Worm (Caenorhabditis elegans) whole organism, dauer: ENCODE measurements around the gene Y53F4B.11.
"Not testable (repeated sequence)": the region's sequence is repeated elsewhere in the genome, so short reads cannot be mapped to it uniquely, and the experiment has no call there.

ENCODE experiments used
- unc-62 ChIP-seq: sonication (generic microtip); optimal IDR thresholded peaks from 2 replicates; lab custom pipeline; 2017; ENCODE audit warnings: missing biosample characterization, missing genetic modification reagents, missing genetic modification characterization

Gene Y53F4B.11

DNA sequence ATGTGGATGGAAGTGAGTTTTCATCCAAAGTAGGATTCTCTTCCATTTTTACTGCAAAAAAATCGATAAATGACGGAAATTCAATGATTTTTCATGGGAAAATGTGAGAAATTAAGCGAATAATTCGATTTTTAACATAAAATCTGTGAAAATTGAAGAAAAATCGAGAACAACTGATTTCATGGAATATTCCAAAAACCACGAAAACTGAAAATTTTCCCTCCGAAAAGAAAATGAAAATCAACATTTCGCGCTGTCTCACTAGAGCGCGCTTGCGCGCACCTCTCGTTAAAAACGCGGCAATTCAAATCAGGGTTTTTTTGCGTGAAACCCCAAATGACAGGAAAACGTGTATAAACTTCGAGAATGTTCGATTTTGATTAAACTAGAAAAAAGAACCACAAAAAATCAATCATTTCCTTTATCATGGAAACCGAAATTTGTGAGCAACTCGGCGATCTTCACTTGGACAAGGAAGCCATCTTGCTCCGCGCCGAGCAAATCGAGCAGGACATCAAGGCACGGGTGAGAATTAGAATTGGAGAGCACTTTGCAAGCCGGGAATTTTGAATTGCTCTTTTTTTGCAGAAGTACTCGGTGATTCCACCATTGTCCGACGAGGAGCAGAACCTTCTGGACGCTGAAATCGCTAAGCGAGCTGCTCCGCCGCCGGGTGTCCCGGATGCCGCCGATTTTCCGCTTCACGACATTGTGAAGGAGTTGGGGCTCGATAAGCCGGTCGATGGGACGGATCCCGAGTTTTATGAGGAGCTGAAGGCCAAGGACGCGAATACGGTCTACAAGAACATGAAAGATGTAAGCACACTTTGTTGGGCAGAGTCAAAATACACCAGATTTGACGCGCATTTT lies at the start of gene Y53F4B.11, which contains the start of gene Y53F4B.9:
Y53F4B.11 (plus strand) TSS at position 383 of the 870 bp plus-strand sequence.
Y53F4B.9 (minus strand) TSS at position 51 of the 870 bp plus-strand sequence.
- no peak for TF ChIP-seq unc-62 (GFP tag; lab: Kevin White, UChicago)

DNA sequence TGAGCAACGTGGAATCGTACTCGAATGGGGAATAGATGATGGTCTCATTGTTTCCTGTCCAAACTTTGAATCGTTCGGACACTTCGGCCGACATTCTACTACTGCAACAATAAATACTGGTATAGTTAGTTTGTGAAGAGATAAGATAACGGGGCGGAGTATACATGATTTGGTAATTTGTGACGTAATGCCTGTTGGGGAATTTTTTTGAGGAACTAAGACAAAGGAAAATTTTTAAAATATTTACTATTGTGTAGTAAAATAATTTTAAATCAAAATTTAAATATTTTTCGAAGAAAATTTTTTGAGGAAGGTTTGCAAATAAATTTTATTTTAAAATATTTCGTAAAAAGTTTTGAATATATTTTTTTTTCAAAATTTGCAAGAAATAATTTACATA lies 46.5 kb upstream of the Y53F4B.11 start, which contains the start of gene elo-9:
elo-9 (minus strand) TSS at position 101 of the 400 bp plus-strand sequence.
- no peak for TF ChIP-seq unc-62 (GFP tag; lab: Kevin White, UChicago)

DNA sequence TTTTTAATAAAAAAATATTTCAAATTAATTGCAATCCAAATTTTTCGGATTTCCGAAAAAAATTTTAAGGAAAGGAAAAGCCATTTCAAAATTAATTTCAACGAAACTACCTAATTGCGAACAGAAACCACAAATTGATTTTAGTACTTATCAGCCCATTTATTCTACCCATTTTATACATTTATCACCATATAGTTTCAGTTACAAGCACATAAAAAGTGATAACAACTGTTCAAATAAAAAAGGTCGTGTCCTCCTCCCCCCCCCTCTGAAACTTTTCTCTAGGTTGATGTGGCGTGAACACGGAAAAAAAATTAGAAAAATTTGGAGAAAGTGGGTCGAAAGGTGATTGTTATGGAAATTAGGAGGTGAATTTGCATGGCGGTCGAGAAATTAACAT lies 45.7 kb upstream of the Y53F4B.11 start:
- TF ChIP-seq unc-62 (GFP tag; lab: Kevin White, UChicago): no peak

DNA sequence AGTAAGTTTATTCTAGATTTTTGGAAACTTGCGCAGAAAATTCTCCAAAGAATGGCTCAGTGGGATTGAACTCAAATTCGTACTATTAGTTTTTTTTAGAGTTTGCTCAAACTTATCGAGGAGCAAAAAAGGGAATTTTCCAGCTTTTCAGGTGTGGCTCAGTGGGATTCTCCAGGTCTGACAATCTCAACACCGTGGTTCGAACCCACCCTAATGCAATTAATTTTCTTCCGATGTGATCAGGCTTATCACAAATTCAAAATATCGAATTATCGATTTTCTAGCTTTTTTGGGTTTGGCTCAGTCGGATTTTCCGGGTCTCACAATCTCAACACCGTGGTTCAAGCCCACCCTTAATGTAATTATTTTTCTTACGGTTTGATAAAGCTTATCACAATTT lies 44.1 kb upstream of the Y53F4B.11 start:
- no peak for TF ChIP-seq unc-62 (GFP tag; lab: Kevin White, UChicago)

DNA sequence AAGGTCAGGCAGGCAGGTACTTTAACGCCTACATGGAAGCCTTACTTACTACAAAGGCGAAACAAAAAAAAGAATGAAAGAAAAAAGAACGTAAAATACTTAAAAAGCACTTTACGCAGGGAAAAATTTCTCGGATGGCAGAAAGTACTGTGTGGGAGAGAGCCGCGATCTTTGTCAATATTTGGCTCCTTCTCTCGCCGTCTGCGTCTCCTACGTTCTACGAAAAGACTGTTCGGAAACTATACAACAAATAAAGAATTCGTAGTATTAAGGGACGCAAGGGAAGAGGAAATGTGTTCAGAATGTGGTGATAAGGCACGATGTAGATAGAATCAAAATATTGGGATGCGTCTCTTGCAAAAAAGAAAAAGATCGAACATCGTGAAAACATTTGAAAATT lies 43.5 kb upstream of the Y53F4B.11 start:
- no peak for TF ChIP-seq unc-62 (GFP tag; lab: Kevin White, UChicago)

DNA sequence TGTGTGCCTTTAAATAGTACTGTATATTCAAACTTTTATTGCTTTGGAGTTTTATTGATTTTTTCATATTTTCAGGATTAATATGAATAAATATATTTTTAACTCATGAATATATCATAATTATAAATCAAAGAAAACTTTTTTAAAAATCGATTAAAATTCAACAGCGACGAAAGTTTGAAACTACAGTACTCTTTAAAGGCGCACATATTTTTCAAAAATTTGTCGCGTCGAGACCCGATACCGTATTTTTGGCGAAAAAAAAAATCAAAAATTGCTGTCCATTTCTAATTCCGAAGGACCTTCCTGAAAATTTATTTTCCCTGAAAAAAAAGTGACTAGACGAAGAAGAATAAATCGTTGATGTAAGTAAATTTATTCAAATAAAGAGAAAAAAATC lies 42.3 kb upstream of the Y53F4B.11 start:
- no peak for TF ChIP-seq unc-62 (GFP tag; lab: Kevin White, UChicago)

DNA sequence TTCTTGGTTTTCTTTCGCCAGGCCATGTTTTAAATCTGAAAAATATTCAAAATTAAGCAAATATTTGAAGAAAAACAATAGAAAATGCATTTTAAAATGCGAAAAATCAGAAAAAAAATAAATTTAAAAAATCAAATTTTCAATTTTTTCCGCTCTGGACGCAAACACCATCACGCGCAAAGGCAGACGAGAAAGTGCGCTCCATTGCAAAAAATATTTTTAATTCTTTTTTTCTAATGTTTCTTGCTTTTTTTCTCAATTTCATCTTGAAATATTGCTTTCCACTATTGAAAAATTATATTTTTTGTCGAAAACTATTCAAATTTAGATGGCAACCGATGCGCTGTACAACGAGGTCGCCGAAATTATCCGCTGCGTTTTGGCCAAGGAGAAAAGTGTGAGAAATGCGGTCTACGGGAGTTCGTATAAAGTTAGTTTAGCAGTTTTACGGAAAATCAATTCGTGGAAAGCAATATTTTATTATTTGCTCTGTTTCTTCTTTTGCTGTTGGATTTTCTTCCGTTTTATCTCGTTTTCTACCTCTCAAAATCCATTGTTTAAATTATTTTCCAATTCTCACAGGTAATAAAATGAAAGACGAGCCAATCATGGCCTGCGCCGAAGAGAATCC lies 41.1 kb upstream of the Y53F4B.11 start, which contains the start of the genes pole-4, nsun-5 and metl-2:
pole-4 (minus strand) TSS at position 35 of the 631 bp plus-strand sequence.
nsun-5 (plus strand) TSS at position 298 of the 631 bp plus-strand sequence.
metl-2 (plus strand) TSS at position 581 of the 631 bp plus-strand sequence.
- TF ChIP-seq unc-62 (GFP tag; lab: Kevin White, UChicago): no peak

DNA sequence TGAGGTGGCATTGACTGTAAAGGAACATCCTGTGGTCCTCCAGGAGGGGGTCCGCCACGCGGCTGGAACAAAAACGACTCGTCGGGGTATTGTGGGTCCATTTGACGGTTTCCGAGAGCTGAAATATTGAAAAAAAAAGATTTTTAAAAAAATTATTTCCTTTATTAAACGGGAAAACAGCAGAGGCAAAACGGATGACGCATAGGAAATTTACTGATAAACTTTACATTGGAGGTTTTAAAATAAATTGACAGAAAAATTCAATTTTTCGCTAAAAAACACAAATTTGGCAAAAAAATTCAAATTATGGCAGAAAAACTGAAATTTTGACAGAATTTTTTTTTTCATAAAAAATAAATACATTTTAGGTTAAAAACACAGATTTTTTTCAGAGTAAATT lies 26.6 kb upstream of the Y53F4B.11 start, which contains the start of gene Y53F4B.5:
Y53F4B.5 (minus strand) TSS at position 101 of the 400 bp plus-strand sequence.
- TF ChIP-seq unc-62 (GFP tag; lab: Kevin White, UChicago): no peak

DNA sequence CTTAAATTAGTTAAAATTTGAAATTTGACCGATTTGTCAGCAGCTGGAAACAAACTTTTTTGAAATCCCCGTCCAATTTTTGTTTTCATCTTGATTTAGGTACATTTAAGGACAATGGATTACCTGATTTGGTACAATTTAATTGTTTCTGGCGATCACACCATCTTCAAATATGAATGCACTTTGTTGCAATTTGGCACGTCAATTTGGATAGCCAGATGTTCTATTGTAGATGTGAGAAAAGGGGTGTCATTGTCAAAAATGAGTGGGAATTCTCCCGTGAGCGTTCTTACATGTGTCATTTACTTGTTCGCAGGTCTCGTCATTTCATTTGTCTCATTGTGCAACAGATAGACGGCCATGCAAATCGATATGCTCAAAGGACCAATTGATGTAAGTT lies 22.4 kb upstream of the Y53F4B.11 start, which contains the start of gene Y53F4B.43:
Y53F4B.43 (plus strand) TSS at position 301 of the 400 bp plus-strand sequence.
- TF ChIP-seq unc-62 (GFP tag; lab: Kevin White, UChicago): not testable (repeated sequence)

DNA sequence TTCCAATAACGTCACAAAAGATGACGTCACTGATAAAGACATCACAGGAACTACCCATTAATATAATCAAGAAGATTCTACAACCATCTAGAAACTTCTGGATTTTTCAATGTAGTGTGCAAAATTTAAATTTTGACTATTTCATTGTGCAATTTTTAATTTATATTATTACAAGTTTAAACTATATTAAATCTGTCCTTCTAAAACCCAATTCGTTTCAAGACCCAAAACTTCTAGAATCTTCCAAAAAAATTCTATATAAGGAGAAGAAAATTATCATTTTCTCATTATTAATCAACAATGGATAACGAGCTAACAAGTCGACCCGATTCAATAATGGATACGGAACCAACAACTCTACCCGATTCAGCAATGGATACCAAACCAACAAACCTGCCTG lies 17.9 kb upstream of the Y53F4B.11 start, which contains the start of gene Y53F4B.7:
Y53F4B.7 (plus strand) TSS at position 301 of the 400 bp plus-strand sequence.
- not testable (repeated sequence) for TF ChIP-seq unc-62 (GFP tag; lab: Kevin White, UChicago)

DNA sequence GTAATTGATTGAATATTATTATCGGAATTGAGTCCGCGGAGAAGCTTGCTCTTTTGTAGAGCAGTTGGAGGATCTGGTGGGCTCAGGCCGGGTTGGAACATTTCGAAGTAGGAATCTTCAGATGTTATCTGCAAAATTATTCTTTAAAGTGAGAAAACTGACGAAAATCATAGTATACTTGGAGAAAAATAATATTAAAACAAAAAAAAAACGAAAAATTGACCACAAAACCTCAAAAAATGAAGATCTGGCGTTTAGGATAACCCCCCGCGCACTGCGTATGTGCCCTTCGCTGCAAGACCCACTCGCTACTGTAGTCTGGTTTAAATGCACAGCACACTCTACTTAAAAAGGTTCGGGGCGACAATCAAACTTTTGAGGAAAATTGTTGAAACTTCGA lies 7.1 kb upstream of the Y53F4B.11 start, which contains the start of gene Y53F4B.10:
Y53F4B.10 (minus strand) TSS at position 101 of the 400 bp plus-strand sequence.
- no peak for TF ChIP-seq unc-62 (GFP tag; lab: Kevin White, UChicago)

DNA sequence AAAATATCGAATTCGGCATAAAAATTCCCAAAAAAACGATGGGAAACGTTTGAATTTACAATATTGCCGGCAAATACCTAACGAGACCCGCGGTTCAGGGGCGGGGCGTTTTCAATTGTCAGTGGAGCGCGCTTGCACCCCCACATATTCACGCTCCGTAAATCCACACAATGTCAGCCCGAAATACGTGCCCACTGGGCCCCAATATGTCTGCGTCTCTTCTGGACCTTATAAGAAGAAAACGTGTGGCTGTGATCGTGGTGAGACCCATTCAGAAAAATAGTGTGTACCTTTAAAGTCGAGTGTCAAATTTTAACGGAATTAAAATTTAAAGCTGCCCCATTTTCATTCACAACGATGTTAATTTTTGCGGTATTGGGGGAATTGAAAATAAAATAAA lies 6.0 kb upstream of the Y53F4B.11 start:
- TF ChIP-seq unc-62 (GFP tag; lab: Kevin White, UChicago): no peak

DNA sequence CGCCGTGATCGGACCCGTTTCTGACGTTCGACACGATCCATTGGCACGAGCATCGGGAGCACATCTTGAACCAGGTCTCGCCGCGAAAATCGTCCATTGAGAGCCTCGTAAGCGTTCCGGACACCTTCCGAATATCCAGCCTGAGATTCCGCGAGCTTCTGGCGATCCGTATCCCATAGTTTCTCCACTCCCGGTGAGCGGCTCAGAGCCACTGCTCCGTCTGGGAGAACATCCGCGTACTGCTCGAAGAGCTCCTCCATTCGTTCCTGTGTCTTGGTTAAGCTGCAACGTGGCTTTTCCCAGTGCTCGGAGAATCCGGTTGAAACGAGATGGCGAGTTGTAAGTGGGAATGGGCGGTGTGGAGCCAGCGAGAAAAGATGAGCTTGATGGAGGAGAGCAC lies 5.4 kb upstream of the Y53F4B.11 start:
- no peak for TF ChIP-seq unc-62 (GFP tag; lab: Kevin White, UChicago)

DNA sequence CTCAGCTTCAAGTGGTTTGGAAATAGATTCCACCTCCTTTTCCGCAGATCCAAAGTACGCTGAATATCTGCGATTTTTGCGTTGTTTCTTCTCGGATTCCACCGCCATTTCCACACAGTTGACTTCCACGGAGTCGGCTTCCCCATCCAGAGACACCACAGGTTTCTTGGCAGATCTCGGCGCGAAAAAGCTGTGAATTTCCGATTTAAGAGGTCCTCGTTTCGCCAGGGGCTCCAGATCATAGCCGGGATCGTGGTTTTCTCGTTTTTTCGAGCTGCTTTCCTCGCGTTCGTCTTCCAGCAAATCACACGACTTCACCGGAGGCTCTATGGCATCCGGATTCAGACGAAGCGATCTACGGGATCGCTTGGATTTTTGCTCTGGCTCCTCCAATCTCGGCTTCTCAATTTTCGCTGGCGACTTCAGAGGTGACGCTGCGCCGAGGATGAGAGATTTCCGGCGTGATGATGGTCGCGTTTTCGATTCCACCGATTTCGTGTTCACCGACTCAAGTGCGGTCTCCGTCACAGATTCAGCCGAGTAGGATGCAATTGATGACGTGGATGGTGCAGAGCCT lies 2.0 kb upstream of the Y53F4B.11 start:
- no peak for TF ChIP-seq unc-62 (GFP tag; lab: Kevin White, UChicago)

DNA sequence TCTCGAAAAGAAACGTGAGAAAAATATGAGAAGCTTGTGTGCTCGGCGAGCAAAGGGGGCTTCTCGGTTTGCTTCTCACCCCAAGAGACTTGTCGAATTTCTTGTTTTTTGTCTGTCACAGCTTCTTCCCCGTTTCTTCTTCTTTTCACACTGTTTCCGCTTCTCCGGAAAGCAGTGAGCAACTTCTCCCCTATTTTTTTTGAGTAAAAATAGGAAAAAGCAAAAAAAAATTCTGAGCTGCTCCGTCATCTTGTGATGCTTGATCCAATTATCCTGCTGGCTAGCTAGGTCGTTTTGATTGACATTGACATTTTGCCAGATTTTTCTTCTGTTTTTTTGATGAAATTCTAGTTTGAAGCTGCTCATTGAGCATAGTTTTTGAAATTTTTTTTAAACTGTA lies 3.8 kb downstream of the Y53F4B.11 start, which contains the start of gene Y53F4B.51:
Y53F4B.51 (minus strand) TSS at position 63 of the 400 bp plus-strand sequence.
- no peak for TF ChIP-seq unc-62 (GFP tag; lab: Kevin White, UChicago)
